Fruit fly (Drosophila melanogaster): ENCODE data around the gene Myc.

DNA sequence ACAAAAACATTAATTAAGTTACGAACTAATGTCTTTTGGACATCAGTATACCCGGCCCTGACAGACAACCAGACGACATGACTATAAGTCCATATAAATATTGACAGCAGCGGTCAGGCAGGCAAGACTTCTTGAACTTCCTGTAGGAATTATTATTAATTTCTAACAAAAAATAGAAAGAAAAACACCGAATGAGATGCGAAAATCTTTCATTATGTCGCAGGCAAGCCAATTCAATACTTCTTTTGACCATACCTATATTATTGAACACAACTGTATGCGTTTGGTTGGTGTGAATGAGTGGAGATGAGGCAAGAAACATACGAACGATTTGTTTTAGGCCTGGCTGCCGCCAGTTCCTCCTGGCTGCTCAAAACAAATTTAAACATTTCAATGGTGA is 52.0 kb downstream of the Myc start:
- TF ChIP-seq fd85E (GFP tag; optimal IDR thresholded peaks at IDR 0.05): no peak
- TF ChIP-seq OdsH (GFP tag; optimal IDR thresholded peaks at IDR 0.05): peak; percentile 48
- peak; percentile 3 for TF ChIP-seq dsx (GFP tag; optimal IDR thresholded peaks at IDR 0.05; ENCODE audit: poor library complexity, severe bottlenecking)

All from whole organism, prepupa.